Worm (Caenorhabditis elegans) whole organism, L2 larva: Measurements from ENCODE around the gene C25F9.6.

Source experiments
- ceh-16 ChIP-seq: fragments of 150-350 bp; optimal IDR thresholded peaks from 2 replicates; lab custom pipeline; 2014; ENCODE audit warnings: missing biosample characterization, missing genetic modification characterization
- egl-27 ChIP-seq: sonication (generic microtip); optimal IDR thresholded peaks from 3 replicates; lab custom pipeline; 2017; ENCODE audit warnings: missing biosample characterization, missing genetic modification reagents, missing genetic modification characterization
- mab-5 ChIP-seq: fragments of 150-350 bp; optimal IDR thresholded peaks from 2 replicates; lab custom pipeline; 2014; ENCODE audit warnings: missing biosample characterization, missing genetic modification characterization
- mdl-1 ChIP-seq, 2 experiments: fragments of 150-350 bp in 1 of 2; sonication (generic microtip) in 1 of 2; optimal IDR thresholded peaks; 2 replicates each; lab custom pipeline; 2017; ENCODE audit warnings: missing biosample characterization in 2 of 2, missing genetic modification characterization in 2 of 2
- nhr-237 ChIP-seq: fragments of 150-350 bp; optimal IDR thresholded peaks from 2 replicates; lab custom pipeline; 2014; ENCODE audit warnings: missing biosample characterization, missing genetic modification characterization
- skn-1 ChIP-seq: sonication (generic microtip); optimal IDR thresholded peaks from 2 replicates; lab custom pipeline; 2017; ENCODE audit warnings: missing biosample characterization, missing genetic modification characterization
- unc-39 ChIP-seq: fragments of 150-350 bp; optimal IDR thresholded peaks from 2 replicates; lab custom pipeline; 2014; ENCODE audit warnings: missing biosample characterization, missing genetic modification characterization
- unc-62 ChIP-seq: fragments of 150-350 bp; optimal IDR thresholded peaks from 2 replicates; lab custom pipeline; 2014; ENCODE audit warnings: missing biosample characterization, missing genetic modification reagents, missing genetic modification characterization
- ztf-1 ChIP-seq: fragments of 200-800 bp; sonication (Bioruptor generic); conservative IDR thresholded peaks from 2 replicates; pipeline ENCODE4 v1.3.6; 2022; ENCODE audit warnings: missing genetic modification characterization, missing compliant biosample characterization
- ztf-4 ChIP-seq: fragments of 150-350 bp; optimal IDR thresholded peaks from 2 replicates; lab custom pipeline; 2014; ENCODE audit warnings: missing biosample characterization, missing genetic modification characterization

DNA sequence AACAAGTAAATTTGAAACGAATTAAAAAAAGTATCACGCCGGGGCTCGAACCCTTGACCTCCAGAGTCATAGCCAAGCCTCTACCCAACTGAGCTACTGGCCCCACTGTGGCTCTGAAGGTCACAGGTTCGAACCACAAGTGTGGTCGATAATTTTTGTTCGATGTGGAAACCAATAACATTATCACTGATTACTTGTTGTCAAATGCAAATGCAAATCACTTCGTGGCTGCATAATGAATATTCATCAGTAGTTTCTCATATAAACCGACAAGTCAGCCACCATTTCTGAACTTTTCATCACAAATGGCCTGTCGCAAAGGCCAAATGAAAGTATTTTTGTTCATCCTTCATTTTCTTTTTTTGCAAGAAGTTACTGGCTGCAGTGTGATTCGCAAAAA lies 10.4 kb downstream of the C25F9.6 start, which contains the start of gene C25F9.8:
- TF ChIP-seq ztf-4 (tag; lab: Kevin White, UChicago), result no peak
- no peak for TF ChIP-seq skn-1 (tag; lab: Kevin White, UChicago)
- TF ChIP-seq egl-27 (tag; lab: Kevin White, UChicago), result no peak
- no peak for TF ChIP-seq unc-62 (GFP tag; lab: Kevin White, UChicago)
- TF ChIP-seq ceh-16 (tag; lab: Kevin White, UChicago), result no peak
- TF ChIP-seq mab-5 (tag; lab: Kevin White, UChicago), result no peak
- TF ChIP-seq mdl-1 (tag; optimal IDR thresholded peaks at IDR 0.05; lab: Kevin White, UChicago), result no peak
- no peak for TF ChIP-seq unc-39 (tag; lab: Kevin White, UChicago)
- no peak for TF ChIP-seq ztf-1 (GFP tag; lab: Robert Waterston, UW)
- TF ChIP-seq nhr-237, result no peak
